Fruit fly (Drosophila melanogaster) Kc167 (cell line): ENCODE data around the gene aay.

Source experiments
- Myc ChIP-seq: fragments of >200 bp; optimal IDR thresholded peaks from 2 replicates; lab custom pipeline; 2017; ENCODE audit warnings: missing external identifiers
- Sin3A ChIP-seq: fragments of >200 bp; optimal IDR thresholded peaks from 2 replicates; lab custom pipeline; 2018; ENCODE audit warnings: missing external identifiers
- h ChIP-seq: fragments of >200 bp; optimal IDR thresholded peaks from 3 replicates; lab custom pipeline; 2018; ENCODE audit warnings: missing external identifiers
- insv ChIP-seq: fragments of >200 bp; optimal IDR thresholded peaks from 3 replicates; lab custom pipeline; 2018; ENCODE audit warnings: missing external identifiers
- psq ChIP-seq: fragments of >200 bp; optimal IDR thresholded peaks from 2 replicates; lab custom pipeline; 2017; ENCODE audit warnings: missing external identifiers
- ttk ChIP-seq: sonication (Bioruptor generic); optimal IDR thresholded peaks from 2 replicates; lab custom pipeline; 2017; ENCODE audit warnings: missing external identifiers

aay gene

DNA sequence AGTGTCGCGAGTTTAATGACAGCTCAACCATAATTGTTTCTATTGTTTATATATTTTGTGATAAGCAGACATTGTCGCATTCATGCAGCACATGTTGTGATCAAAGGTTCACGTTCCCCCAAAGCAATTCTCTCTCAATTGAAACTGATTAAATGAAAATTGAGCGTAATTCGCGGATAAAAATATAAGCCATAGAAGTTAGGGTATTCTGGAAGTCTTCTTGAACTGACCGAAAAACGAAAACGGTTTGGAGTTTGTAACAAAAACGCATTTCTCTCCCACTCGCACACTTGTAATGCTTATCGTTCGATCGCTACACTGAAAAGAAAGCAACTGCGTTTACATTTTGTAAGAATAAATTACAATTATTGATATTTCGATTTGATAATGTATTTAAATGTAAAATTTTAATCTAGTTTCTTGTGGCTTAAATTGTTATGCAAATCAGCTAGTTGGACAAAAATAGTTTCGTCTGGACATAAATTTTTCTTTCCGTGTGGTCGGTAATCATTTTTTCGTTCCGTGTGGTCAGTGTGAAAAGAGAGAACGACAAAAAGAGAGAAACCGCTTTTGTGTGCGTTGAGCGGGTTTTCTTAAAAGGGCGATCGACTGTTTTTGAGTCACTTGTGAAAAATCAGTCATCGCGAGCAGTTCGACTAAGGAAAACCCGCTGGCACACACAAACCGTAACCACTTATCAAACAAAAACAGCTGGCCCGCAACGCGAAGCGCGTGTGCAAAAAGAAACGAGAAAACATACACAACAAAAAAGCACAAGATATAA, at the start of gene aay:
Gene aay, plus strand, starts transcription at position 618 of the 784 bp plus-strand sequence.
- no peak for TF ChIP-seq ttk
- no peak for TF ChIP-seq h (lab: Kevin White, UChicago)
- TF ChIP-seq psq = no peak
- TF ChIP-seq Sin3A (lab: Kevin White, UChicago) = no peak
- no peak for TF ChIP-seq Myc (lab: Kevin White, UChicago)
- TF ChIP-seq insv = no peak

DNA sequence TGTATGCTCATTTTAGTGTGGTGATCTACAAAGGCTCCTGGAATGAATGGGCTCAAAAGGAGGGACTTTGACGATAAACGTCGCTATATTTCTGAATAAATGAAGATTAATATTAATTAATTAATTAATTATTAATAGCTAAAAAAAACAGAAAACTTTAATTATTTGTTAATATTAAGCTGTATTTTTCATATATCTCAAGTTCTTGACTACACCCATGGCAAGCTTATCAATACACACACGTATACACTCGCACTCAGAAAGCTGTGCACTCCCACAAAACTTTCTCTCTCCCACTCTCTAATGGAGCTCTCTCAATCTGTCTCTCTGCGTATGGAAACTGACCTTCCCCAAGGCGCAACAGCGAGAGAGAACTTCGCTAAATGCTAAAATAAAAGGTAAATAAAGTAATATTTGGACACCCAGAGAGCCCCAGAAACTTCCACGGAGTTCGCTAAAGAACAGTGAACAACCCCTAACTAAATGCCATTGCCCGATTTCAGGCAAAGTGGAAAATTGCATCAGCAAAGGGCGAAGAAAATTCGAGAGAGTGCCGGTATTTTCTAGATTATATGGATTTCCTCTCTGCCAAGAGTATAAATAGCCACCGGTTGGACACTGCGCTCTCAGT, 49.6 kb upstream of the aay start:
- TF ChIP-seq Sin3A (lab: Kevin White, UChicago) (no peak), insv (no peak), psq (no peak), Myc (lab: Kevin White, UChicago) (no peak), ttk (no peak), h (lab: Kevin White, UChicago) (no peak)

dm6 chr3L:9375130-9375529, 47.9 kb upstream of the aay start, which contains the start of gene CG4461:
Gene CG4461 (plus strand): TSS chr3L:9375430.
- no peak for TF ChIP-seq insv
- no peak for TF ChIP-seq h (lab: Kevin White, UChicago)
- no peak for TF ChIP-seq psq
- TF ChIP-seq Myc (lab: Kevin White, UChicago) = no peak
- TF ChIP-seq ttk = no peak
- TF ChIP-seq Sin3A (lab: Kevin White, UChicago) = no peak

dm6 chr3L:9376573-9376972, 46.5 kb upstream of the aay start:
- no peak for TF ChIP-seq ttk

dm6 chr3L:9377198-9378035, 45.6 kb upstream of the aay start, which contains the start of gene Hsp26:
Gene Hsp26 (minus strand): TSS chr3L:9377427.
- no peak for TF ChIP-seq psq
- TF ChIP-seq ttk = no peak

DNA sequence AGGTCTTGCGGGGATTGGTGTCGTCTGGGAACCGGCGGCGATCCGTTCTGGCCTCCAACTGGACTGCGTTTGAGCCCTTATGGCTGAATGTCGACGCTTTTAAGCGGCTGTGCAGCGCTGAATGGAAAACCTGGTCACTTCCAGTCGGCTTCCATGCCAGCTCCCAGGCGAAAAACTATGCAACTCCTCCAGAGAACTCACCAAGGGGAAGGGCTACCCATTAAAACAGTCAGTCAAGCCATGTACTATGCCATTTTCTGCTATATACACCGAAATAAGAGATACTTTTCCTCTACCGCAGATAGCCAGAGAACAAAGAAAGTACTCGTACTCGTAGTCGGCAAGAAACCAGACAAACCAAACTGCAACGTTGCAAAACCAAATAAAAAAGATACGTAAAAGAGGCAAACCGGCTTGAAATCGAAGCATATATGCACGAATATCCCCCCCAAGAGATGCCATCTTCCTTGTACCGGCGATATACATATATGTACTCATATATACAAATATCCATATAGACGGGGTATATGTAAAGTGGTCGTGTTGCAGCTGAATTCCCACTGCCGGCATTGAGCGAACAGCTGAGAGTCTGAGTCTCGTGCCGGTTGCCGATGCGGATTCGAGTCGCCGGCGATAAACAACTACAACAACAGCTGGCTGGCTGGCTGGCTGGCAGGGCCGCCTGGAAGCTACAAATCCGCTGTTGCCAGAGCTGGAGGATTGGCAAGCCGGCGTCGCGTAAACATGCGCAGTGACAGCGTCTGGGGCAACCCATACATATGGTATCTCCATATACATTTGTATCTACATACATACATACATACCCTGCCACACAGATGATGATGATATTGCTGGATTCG, 43.3 kb upstream of the aay start, which contains the start of gene Hsp67Ba:
Gene Hsp67Ba, minus strand, starts transcription at position 51 of the 860 bp plus-strand sequence.
- no peak for TF ChIP-seq Myc (lab: Kevin White, UChicago)

DNA sequence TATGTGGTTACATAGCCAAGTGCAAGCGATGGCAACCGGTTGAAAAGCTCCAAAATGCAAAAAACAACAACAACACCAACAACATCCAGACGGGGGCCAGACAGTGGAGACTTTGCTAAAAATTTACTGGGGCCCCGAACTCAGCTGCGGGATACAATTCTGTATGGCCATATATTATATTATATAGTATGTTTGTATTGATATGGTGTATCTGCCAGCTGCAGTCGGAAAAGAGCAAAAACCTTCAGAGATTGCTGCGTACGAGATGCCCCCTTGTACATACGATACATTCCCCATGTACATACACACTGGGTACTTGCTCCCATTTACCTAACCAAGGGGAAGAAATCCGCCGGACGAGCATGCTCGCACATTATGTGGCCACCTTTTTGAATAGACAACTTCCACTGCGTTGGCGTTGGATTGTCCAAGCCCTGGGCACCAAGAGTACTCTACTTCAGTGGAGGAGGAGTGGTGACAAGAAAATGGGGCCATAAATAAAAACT, 42.7 kb upstream of the aay start:
- TF ChIP-seq insv = no peak
- no peak for TF ChIP-seq ttk
- no peak for TF ChIP-seq Sin3A (lab: Kevin White, UChicago)
- TF ChIP-seq h (lab: Kevin White, UChicago) = no peak
- TF ChIP-seq Myc (lab: Kevin White, UChicago) = no peak
- TF ChIP-seq psq = no peak

dm6 chr3L:9381602-9382001, 41.5 kb upstream of the aay start, which contains the start of gene Hsp23:
Gene Hsp23 (plus strand): TSS chr3L:9381882.
- TF ChIP-seq psq (no peak), ttk (no peak), Myc (lab: Kevin White, UChicago) (no peak), insv (no peak), Sin3A (lab: Kevin White, UChicago) (no peak), h (lab: Kevin White, UChicago) (no peak)

dm6 chr3L:9383345-9384075, 39.5 kb upstream of the aay start, which contains the start of gene Hsp27:
Gene Hsp27 (plus strand): TSS chr3L:9384063.
- TF ChIP-seq Myc (lab: Kevin White, UChicago) (no peak), psq (no peak), Sin3A (lab: Kevin White, UChicago) (no peak), ttk (no peak), h (lab: Kevin White, UChicago) (no peak), insv (no peak)

- no peak for TF ChIP-seq psq
- TF ChIP-seq ttk = no peak
- TF ChIP-seq insv = no peak
- no peak for TF ChIP-seq Myc (lab: Kevin White, UChicago)
- TF ChIP-seq Sin3A (lab: Kevin White, UChicago) = no peak
- TF ChIP-seq h (lab: Kevin White, UChicago) = no peak
These were observed 38.5 kb upstream of the aay start for dm6 chr3L:9384445-9385079.
